Fruit fly (Drosophila melanogaster): ENCODE data around the gene Cdk5alpha.
A peak's percentile ranks its signal among the peaks of the same experiment; 100 is the strongest.

The Cdk5alpha gene

dm6 chr2L:10306518-10307260, 4.1 kb downstream of the Cdk5alpha start, which contains the start of the genes CG5390 and CG4968 (continued):
- TF ChIP-seq Eip93F (GFP tag; optimal IDR thresholded peaks at IDR 0.05), result peak; percentile 89
- no peak for TF ChIP-seq CG16779 (tag; optimal IDR thresholded peaks at IDR 0.05)
- peak; percentile 59 for TF ChIP-seq dac (GFP tag; optimal IDR thresholded peaks at IDR 0.05)
- peak; percentile 62 for TF ChIP-seq Sox14 (GFP tag; optimal IDR thresholded peaks at IDR 0.05)
- peak; percentile 77 for TF ChIP-seq OdsH (GFP tag; optimal IDR thresholded peaks at IDR 0.05)
- no peak for TF ChIP-seq CG8319 (GFP tag; optimal IDR thresholded peaks at IDR 0.05)
- TF ChIP-seq Sox102F (GFP tag; optimal IDR thresholded peaks at IDR 0.05), result peak; percentile 75
- peak; percentile 78 for TF ChIP-seq achi (GFP tag; optimal IDR thresholded peaks at IDR 0.05)
- peak; percentile 65 for TF ChIP-seq CG6808 (GFP tag; optimal IDR thresholded peaks at IDR 0.05)
- TF ChIP-seq CG1621 (tag; optimal IDR thresholded peaks at IDR 0.05), result no peak
- no peak for TF ChIP-seq fd59A (GFP tag; optimal IDR thresholded peaks at IDR 0.05)
- no peak for TF ChIP-seq CG4318 (GFP tag; optimal IDR thresholded peaks at IDR 0.05)
- no peak for TF ChIP-seq CG8632 (GFP tag; optimal IDR thresholded peaks at IDR 0.05)
- peak in 1 of 2 experiments; percentile 77 for TF ChIP-seq ss (GFP tag; optimal IDR thresholded peaks at IDR 0.05)
- peak; percentile 74; the same call in 2 of the 3 replicates for TF ChIP-seq CG8119 (GFP tag; IDR thresholded peaks at IDR 0.05)
- no peak; the same call in 1 of the 2 replicates for TF ChIP-seq CG11294 (GFP tag; IDR thresholded peaks at IDR 0.05)
- TF ChIP-seq CG6163 (GFP tag; IDR thresholded peaks at IDR 0.05), result peak; percentile 79; the same call in 2 of the 3 replicates
- TF ChIP-seq acj6 (GFP tag; optimal IDR thresholded peaks at IDR 0.05), result peak; percentile 74
- TF ChIP-seq Met (GFP tag; optimal IDR thresholded peaks at IDR 0.05), result peak; percentile 76

DNA sequence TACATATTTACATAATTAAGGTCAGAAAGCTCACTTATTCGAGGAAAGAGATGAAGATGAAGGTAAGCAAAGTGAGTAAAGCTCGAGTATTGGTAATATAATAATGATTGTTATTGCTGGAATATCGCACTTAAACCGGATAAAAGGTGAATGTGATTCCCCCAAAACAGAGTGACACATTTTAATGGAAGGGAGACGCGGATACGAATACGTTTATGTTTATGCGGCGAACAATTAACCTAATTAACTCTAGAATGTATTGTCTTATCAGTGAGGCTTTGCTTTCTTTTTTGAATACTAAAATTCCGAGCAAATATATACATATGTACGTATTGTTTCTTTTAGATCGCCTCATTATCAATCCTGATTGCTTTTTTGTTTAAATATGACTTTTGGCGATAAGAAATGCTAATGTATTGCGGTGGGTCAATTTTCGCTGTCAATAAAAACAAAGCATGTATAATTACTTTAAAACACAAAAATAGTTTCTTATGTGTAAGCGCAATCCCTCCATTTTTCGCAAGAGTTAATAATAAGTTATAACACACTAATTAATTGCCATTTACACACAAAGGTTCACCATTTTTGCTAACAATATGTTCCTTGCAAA, 5.1 kb downstream of the Cdk5alpha start:
- TF ChIP-seq Eip78C (GFP tag) (peak; percentile 39), Sox14 (GFP tag; optimal IDR thresholded peaks at IDR 0.05) (no peak)

- no peak for TF ChIP-seq acj6 (GFP tag; optimal IDR thresholded peaks at IDR 0.05)
- TF ChIP-seq Sox14 (GFP tag; optimal IDR thresholded peaks at IDR 0.05), result peak; percentile 34
- TF ChIP-seq Met (GFP tag; optimal IDR thresholded peaks at IDR 0.05), result no peak
- TF ChIP-seq CG3919 (GFP tag; optimal IDR thresholded peaks at IDR 0.05), result no peak
- peak; percentile 45 for TF ChIP-seq Eip78C (GFP tag)
- no peak for TF ChIP-seq CG7368 (GFP tag; optimal IDR thresholded peaks at IDR 0.05)
- TF ChIP-seq CG31627 (GFP tag; optimal IDR thresholded peaks at IDR 0.05), result peak; percentile 2
- TF ChIP-seq Sox15 (GFP tag; optimal IDR thresholded peaks at IDR 0.05), result no peak
- no peak for TF ChIP-seq CG8319 (GFP tag; optimal IDR thresholded peaks at IDR 0.05)
- no peak for TF ChIP-seq CG3032 (tag; optimal IDR thresholded peaks at IDR 0.05)
- TF ChIP-seq ss (GFP tag; optimal IDR thresholded peaks at IDR 0.05), result no peak
- no peak for TF ChIP-seq CG10631 (GFP tag; optimal IDR thresholded peaks at IDR 0.05)
- TF ChIP-seq Ets96B (tag; optimal IDR thresholded peaks at IDR 0.05), result no peak
- TF ChIP-seq lz (GFP tag; optimal IDR thresholded peaks at IDR 0.05), result no peak
- no peak for TF ChIP-seq OdsH (GFP tag; optimal IDR thresholded peaks at IDR 0.05)
- no peak for TF ChIP-seq CG32006 (GFP tag; optimal IDR thresholded peaks at IDR 0.05)
- no peak for TF ChIP-seq CG34406 (GFP tag; optimal IDR thresholded peaks at IDR 0.05)
- no peak for TF ChIP-seq CG9139 (GFP tag; optimal IDR thresholded peaks at IDR 0.05)
- TF ChIP-seq CG1621 (tag; optimal IDR thresholded peaks at IDR 0.05), result no peak
- TF ChIP-seq CG8119 (GFP tag; IDR thresholded peaks at IDR 0.05), result no peak
- TF ChIP-seq esn (GFP tag; optimal IDR thresholded peaks at IDR 0.05), result peak; percentile 30
- TF ChIP-seq Sox102F (GFP tag; optimal IDR thresholded peaks at IDR 0.05), result no peak
Measured at dm6 chr2L:10303786-10304185, 7.0 kb downstream of the Cdk5alpha start, which contains the start of gene nmd. Gene nmd, minus strand, starts transcription at chr2L:10303947.

DNA sequence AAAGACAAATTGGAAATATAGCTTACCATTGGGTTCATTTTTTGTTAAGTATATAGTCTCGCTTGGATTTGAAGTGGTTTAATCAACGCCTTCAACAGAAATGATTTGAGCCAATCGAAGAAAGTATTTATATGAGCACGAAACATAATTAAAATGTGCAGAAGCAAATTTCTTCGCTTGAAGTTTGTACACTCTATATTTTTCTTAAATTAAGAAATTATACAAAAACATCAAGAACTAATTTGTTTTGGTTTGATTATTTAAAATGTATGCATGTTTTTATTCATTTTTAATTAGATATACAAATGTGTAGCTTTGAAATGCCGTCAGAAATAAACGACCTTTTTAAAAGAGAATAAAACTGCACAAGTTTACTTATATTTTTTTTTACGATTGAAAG, 8.8 kb downstream of the Cdk5alpha start, which contains the start of gene CG13138:
Gene CG13138, minus strand, starts transcription at position 101 of the 400 bp plus-strand sequence.
- TF ChIP-seq Eip78C (GFP tag), result peak; percentile 42
- TF ChIP-seq CG8119 (GFP tag; IDR thresholded peaks at IDR 0.05), result no peak
